Fruit fly (Drosophila melanogaster) whole organism, pupa: ENCODE measurements around the gene Prosbeta2.

Experiments used
- CG34367 ChIP-seq: fragments of 200-800 bp; sonication (Bioruptor generic); optimal IDR thresholded peaks from 2 replicates; lab custom pipeline; 2018; ENCODE audit warnings: missing biosample characterization, mild to moderate bottlenecking, missing genetic modification characterization
- CG9948 ChIP-seq: fragments of 200-800 bp; sonication (Bioruptor generic); optimal IDR thresholded peaks from 2 replicates; lab custom pipeline; 2018; ENCODE audit warnings: missing biosample characterization, mild to moderate bottlenecking, missing genetic modification characterization, moderate library complexity
- fd96Ca ChIP-seq: fragments of 200-800 bp; sonication (Bioruptor generic); IDR thresholded peaks from 3 replicates; pipeline ENCODE4 v1.3.6; 2022; ENCODE audit warnings: missing biosample characterization, missing genetic modification characterization

DNA sequence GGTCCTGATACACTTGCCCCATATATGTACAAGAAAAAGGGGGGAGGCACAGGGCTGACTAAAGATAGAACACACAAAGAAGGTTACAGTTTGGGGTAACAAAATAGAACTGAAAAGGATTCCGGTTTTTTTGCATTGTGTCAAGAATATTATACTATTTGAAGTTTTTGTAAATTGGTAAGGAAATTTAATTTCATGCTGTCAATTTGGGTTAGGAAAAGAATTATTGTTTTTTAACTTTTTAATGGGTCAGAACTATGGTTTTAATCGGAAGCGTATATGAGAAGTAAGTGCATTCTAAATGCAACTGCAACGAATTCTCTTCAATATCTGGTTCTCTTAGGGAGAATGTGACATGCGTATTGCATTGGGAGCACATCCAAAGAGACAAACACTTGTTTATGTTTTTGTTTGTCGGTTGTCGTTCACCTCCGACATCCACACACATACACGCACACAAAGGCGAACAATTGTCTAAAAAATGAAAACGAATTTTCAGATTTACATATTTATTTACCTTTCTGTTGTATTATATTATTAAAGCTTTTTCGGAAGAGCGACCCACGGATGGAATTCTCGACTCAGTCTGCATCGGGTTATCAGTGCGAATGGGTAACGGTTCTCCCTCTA, 15.1 kb upstream of the Prosbeta2 start, which contains the start of gene mnd:
- peak; percentile 75 for TF ChIP-seq CG34367 (tag; lab: Kevin White, UChicago)
- no peak for TF ChIP-seq fd96Ca (GFP tag; lab: Robert Waterston, UW)
- peak; percentile 81 for TF ChIP-seq CG9948
